Worm (Caenorhabditis elegans) whole organism, L2 larva: ENCODE measurements around the gene Y37H2A.10.

Source experiments
- mbf-1 ChIP-seq: sonication (generic microtip); optimal IDR thresholded peaks from 2 replicates; lab custom pipeline; 2017; ENCODE audit warnings: missing biosample characterization, missing genetic modification characterization
- nhr-237 ChIP-seq: fragments of 150-350 bp; optimal IDR thresholded peaks from 2 replicates; lab custom pipeline; 2014; ENCODE audit warnings: missing biosample characterization, missing genetic modification characterization
- ztf-11 ChIP-seq: sonication (generic microtip); optimal IDR thresholded peaks from 2 replicates; lab custom pipeline; 2017; ENCODE audit warnings: missing biosample characterization, missing genetic modification characterization

ce11 chrV:18123639-18124038 lies 15.2 kb upstream of the Y37H2A.10 start, which contains the start of gene fbxa-107:
- TF ChIP-seq ztf-11 (no peak), mbf-1 (tag; lab: Kevin White, UChicago) (no peak), nhr-237 (no peak)
